Worm (Caenorhabditis elegans): ENCODE results near the gene Y57G7A.3.

Gene Y57G7A.3

ce11 chrII:1285514-1285913 lies at the start of gene Y57G7A.3, which contains the start of gene Y57G7A.6:
Gene Y57G7A.3 (plus strand): TSS chrII:1285782.
Gene Y57G7A.6 (minus strand): TSS chrII:1285614.
- no peak for TF ChIP-seq lin-13 (tag; optimal IDR thresholded peaks at IDR 0.05)
- TF ChIP-seq ceh-43 (GFP tag; optimal IDR thresholded peaks at IDR 0.05) = no peak
- no peak for TF ChIP-seq unc-120 (tag; optimal IDR thresholded peaks at IDR 0.05; ENCODE audit: poor library complexity, severe bottlenecking)
- no peak for TF ChIP-seq sem-2 (GFP tag; optimal IDR thresholded peaks at IDR 0.05)
- no peak for TF ChIP-seq ces-1 (GFP tag; optimal IDR thresholded peaks at IDR 0.05)
- no peak for TF ChIP-seq ceh-39 (tag; optimal IDR thresholded peaks at IDR 0.05)
- TF ChIP-seq nhr-76 (tag; optimal IDR thresholded peaks at IDR 0.05) = no peak
- no peak for TF ChIP-seq zip-8 (tag; optimal IDR thresholded peaks at IDR 0.05)
- TF ChIP-seq flh-1 (GFP tag; optimal IDR thresholded peaks at IDR 0.05) = no peak
- no peak for TF ChIP-seq nhr-2 (tag; optimal IDR thresholded peaks at IDR 0.05)
- no peak for TF ChIP-seq mls-2 (tag; optimal IDR thresholded peaks at IDR 0.05)
- TF ChIP-seq mep-1 (tag; optimal IDR thresholded peaks at IDR 0.05) = no peak
- no peak for TF ChIP-seq elt-3 (tag; optimal IDR thresholded peaks at IDR 0.05)
- no peak for TF ChIP-seq elt-1 (tag; optimal IDR thresholded peaks at IDR 0.05; ENCODE audit: borderline replicate concordance, insufficient read depth)
- no peak for TF ChIP-seq nhr-12 (tag; optimal IDR thresholded peaks at IDR 0.05)
- TF ChIP-seq lsy-2 (tag; optimal IDR thresholded peaks at IDR 0.05) = no peak
- TF ChIP-seq lin-32 (GFP tag; optimal IDR thresholded peaks at IDR 0.05) = no peak
- no peak for TF ChIP-seq snpc-4 (tag; optimal IDR thresholded peaks at IDR 0.05)
- no peak for TF ChIP-seq sptf-1 (tag; optimal IDR thresholded peaks at IDR 0.05)
- TF ChIP-seq nhr-28 (tag; optimal IDR thresholded peaks at IDR 0.05) = no peak

- no peak for TF ChIP-seq unc-120 (tag; optimal IDR thresholded peaks at IDR 0.05; ENCODE audit: poor library complexity, severe bottlenecking)
- TF ChIP-seq pha-4 (tag; optimal IDR thresholded peaks at IDR 0.05) = no peak
- no peak for TF ChIP-seq bed-3 (GFP tag; optimal IDR thresholded peaks at IDR 0.05)
- TF ChIP-seq M03D4.4 (tag; optimal IDR thresholded peaks at IDR 0.05) = no peak
- TF ChIP-seq ceh-43 (GFP tag; optimal IDR thresholded peaks at IDR 0.05) = no peak
- TF ChIP-seq elt-3 (tag; optimal IDR thresholded peaks at IDR 0.05) = no peak
- no peak for TF ChIP-seq lin-13 (tag; optimal IDR thresholded peaks at IDR 0.05)
- TF ChIP-seq nhr-28 (tag; optimal IDR thresholded peaks at IDR 0.05) = no peak
- no peak for TF ChIP-seq sem-2 (GFP tag; optimal IDR thresholded peaks at IDR 0.05)
- no peak for TF ChIP-seq cnd-1 (tag; optimal IDR thresholded peaks at IDR 0.05)
- no peak for TF ChIP-seq nhr-12 (tag; optimal IDR thresholded peaks at IDR 0.05)
- no peak for TF ChIP-seq drap-1 (GFP tag; optimal IDR thresholded peaks at IDR 0.05)
- TF ChIP-seq hlh-1 (tag; optimal IDR thresholded peaks at IDR 0.05) = no peak
- TF ChIP-seq sptf-1 (tag; optimal IDR thresholded peaks at IDR 0.05) = no peak
Measured at ce11 chrII:1236003-1236402, 49.6 kb upstream of the Y57G7A.3 start.

- no peak for TF ChIP-seq hlh-1 (tag; optimal IDR thresholded peaks at IDR 0.05)
- TF ChIP-seq cnd-1 (tag; optimal IDR thresholded peaks at IDR 0.05) = peak; percentile 5
- no peak for TF ChIP-seq blmp-1 (tag; optimal IDR thresholded peaks at IDR 0.05)
- peak; percentile 9 for TF ChIP-seq pha-4 (tag; optimal IDR thresholded peaks at IDR 0.05)
- peak; percentile 41 for TF ChIP-seq ham-2 (GFP tag; optimal IDR thresholded peaks at IDR 0.05)
- TF ChIP-seq mep-1 (tag; optimal IDR thresholded peaks at IDR 0.05) = no peak
- TF ChIP-seq elt-3 (tag; optimal IDR thresholded peaks at IDR 0.05) = no peak
- no peak for TF ChIP-seq ztf-11 (tag; optimal IDR thresholded peaks at IDR 0.05)
- no peak for TF ChIP-seq zip-8 (tag; optimal IDR thresholded peaks at IDR 0.05)
- no peak for TF ChIP-seq snpc-4 (tag; optimal IDR thresholded peaks at IDR 0.05)
- peak; percentile 5 for TF ChIP-seq unc-120 (tag; optimal IDR thresholded peaks at IDR 0.05; ENCODE audit: poor library complexity, severe bottlenecking)
- peak; percentile 7 for TF ChIP-seq lin-32 (GFP tag; optimal IDR thresholded peaks at IDR 0.05)
- peak; percentile 42 for TF ChIP-seq nhr-2 (tag; optimal IDR thresholded peaks at IDR 0.05)
- TF ChIP-seq sptf-1 (tag; optimal IDR thresholded peaks at IDR 0.05) = no peak
- no peak for TF ChIP-seq flh-1 (GFP tag; optimal IDR thresholded peaks at IDR 0.05)
- TF ChIP-seq ces-1 (GFP tag; optimal IDR thresholded peaks at IDR 0.05) = no peak
- no peak for TF ChIP-seq unc-39 (tag; optimal IDR thresholded peaks at IDR 0.05)
- TF ChIP-seq nhr-237 (tag; optimal IDR thresholded peaks at IDR 0.05) = no peak
- TF ChIP-seq unc-62 (GFP tag; optimal IDR thresholded peaks at IDR 0.05) = no peak
- no peak for TF ChIP-seq bed-3 (GFP tag; optimal IDR thresholded peaks at IDR 0.05)
- no peak for TF ChIP-seq lsy-2 (tag; optimal IDR thresholded peaks at IDR 0.05)
- TF ChIP-seq ceh-43 (GFP tag; optimal IDR thresholded peaks at IDR 0.05) = no peak
- no peak for TF ChIP-seq M03D4.4 (tag; optimal IDR thresholded peaks at IDR 0.05)
- TF ChIP-seq ceh-83 (GFP tag; optimal IDR thresholded peaks at IDR 0.05) = no peak
- TF ChIP-seq drap-1 (GFP tag; optimal IDR thresholded peaks at IDR 0.05) = no peak
- no peak for TF ChIP-seq elt-1 (tag; optimal IDR thresholded peaks at IDR 0.05; ENCODE audit: borderline replicate concordance, insufficient read depth)
- no peak for TF ChIP-seq mls-2 (tag; optimal IDR thresholded peaks at IDR 0.05)
- TF ChIP-seq nhr-12 (tag; optimal IDR thresholded peaks at IDR 0.05) = no peak
Measured at ce11 chrII:1236479-1236878, 49.1 kb upstream of the Y57G7A.3 start.

- no peak for TF ChIP-seq lin-32 (GFP tag; optimal IDR thresholded peaks at IDR 0.05)
- TF ChIP-seq snpc-4 (tag; optimal IDR thresholded peaks at IDR 0.05) = no peak
- TF ChIP-seq ham-2 (GFP tag; optimal IDR thresholded peaks at IDR 0.05) = peak; percentile 39
- TF ChIP-seq nhr-28 (tag; optimal IDR thresholded peaks at IDR 0.05) = no peak
- no peak for TF ChIP-seq flh-1 (GFP tag; optimal IDR thresholded peaks at IDR 0.05)
- TF ChIP-seq elt-3 (tag; optimal IDR thresholded peaks at IDR 0.05) = no peak
- peak; percentile 42 for TF ChIP-seq pha-4 (tag; optimal IDR thresholded peaks at IDR 0.05)
- TF ChIP-seq tbx-8 (GFP tag; optimal IDR thresholded peaks at IDR 0.05) = peak; percentile 41
- TF ChIP-seq unc-62 (GFP tag; optimal IDR thresholded peaks at IDR 0.05) = peak; percentile 9
- TF ChIP-seq cnd-1 (tag; optimal IDR thresholded peaks at IDR 0.05) = peak; percentile 3
- TF ChIP-seq ces-1 (GFP tag; optimal IDR thresholded peaks at IDR 0.05) = no peak
- no peak for TF ChIP-seq elt-1 (tag; optimal IDR thresholded peaks at IDR 0.05; ENCODE audit: borderline replicate concordance, insufficient read depth)
- no peak for TF ChIP-seq lsy-2 (tag; optimal IDR thresholded peaks at IDR 0.05)
- peak; percentile 75 for TF ChIP-seq sptf-1 (tag; optimal IDR thresholded peaks at IDR 0.05)
- TF ChIP-seq M03D4.4 (tag; optimal IDR thresholded peaks at IDR 0.05) = peak; percentile 22
- no peak for TF ChIP-seq ceh-83 (GFP tag; optimal IDR thresholded peaks at IDR 0.05)
Measured at ce11 chrII:1237845-1238244, 47.7 kb upstream of the Y57G7A.3 start.

All from whole organism, mixed stage, embryonic.